Worm (Caenorhabditis elegans): ENCODE measurements around the gene C49F5.7.

DNA sequence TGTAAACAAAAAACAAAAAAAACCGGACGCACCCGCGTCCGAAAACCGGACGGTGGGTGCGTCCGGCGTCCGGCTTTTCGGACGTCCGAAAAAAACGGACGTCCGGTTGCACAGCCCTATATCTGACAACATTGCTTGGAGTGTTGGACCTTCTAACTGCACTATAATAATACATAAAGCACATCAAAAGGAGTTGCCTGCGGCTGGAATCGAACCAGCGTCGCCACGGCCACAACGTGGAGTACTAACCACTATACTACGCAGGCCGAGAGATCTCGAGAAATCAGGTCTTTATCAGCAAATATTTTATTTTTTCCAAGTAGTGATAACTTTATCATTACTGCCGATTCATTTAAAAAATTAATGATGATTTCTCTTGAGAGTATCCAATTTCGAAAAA is 1.3 kb upstream of the C49F5.7 start:
- TF ChIP-seq him-1 (tag; optimal IDR thresholded peaks at IDR 0.05) (no peak), W03F9.2 (tag; optimal IDR thresholded peaks at IDR 0.05) (no peak)

All from whole organism, L4/young adult.